Fruit fly (Drosophila melanogaster) S2 (cell line): ENCODE data around the gene gammaCOP.

ENCODE experiments used
- CG8478 ChIP-seq: fragments of >200 bp; optimal IDR thresholded peaks from 2 replicates; lab custom pipeline; 2018
- CTCF ChIP-seq, 2 experiments: fragments of >200 bp; optimal IDR thresholded peaks; 2 replicates each; lab custom pipeline; 2018

Gene gammaCOP

dm6 chr3R:31607287-31607849 lies 35.4 kb downstream of the gammaCOP start:
- TF ChIP-seq CTCF (optimal IDR thresholded peaks at IDR 0.05; lab: Kevin White, UChicago) = no peak
- TF ChIP-seq CG8478 = no peak

dm6 chr3R:31608030-31608429 lies 36.1 kb downstream of the gammaCOP start:
- TF ChIP-seq CTCF (optimal IDR thresholded peaks at IDR 0.05; lab: Kevin White, UChicago) = no peak
- no peak for TF ChIP-seq CG8478

DNA sequence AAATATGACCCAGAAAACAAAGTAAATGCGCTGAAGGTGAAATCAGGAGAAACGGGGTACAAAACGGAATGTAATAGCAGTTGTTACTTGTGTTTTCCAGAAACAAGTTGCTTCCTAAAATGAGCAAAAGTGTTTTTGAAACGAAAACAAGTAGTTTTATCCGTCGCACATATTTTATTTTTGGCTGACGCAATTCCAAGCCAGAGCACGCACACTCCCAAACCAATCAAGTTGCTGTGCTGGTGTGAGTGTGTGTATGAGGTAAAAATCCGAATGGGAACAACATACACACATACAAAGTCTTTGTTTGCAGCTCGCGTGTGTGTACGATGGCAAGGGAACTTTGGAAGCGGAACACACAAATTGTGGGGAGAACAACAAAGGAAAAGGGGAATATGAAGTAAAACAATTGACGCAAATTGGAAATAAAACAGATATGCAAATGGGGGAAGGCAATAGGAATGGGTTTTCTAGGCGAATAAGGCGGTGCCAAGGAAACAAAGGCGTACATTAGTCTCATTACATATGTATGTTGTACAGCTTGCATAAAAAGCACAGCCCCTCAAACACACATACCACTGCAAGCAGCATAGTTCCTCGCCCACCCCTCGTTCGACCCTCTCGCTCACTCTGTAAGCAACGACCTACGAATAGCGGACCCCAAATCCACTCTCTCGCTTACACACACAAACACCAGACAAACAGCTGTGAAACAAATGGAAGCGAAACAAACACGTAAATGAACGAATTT lies 36.7 kb downstream of the gammaCOP start:
- TF ChIP-seq CTCF (optimal IDR thresholded peaks at IDR 0.05; lab: Kevin White, UChicago) (no peak), CG8478 (peak; percentile 67)

DNA sequence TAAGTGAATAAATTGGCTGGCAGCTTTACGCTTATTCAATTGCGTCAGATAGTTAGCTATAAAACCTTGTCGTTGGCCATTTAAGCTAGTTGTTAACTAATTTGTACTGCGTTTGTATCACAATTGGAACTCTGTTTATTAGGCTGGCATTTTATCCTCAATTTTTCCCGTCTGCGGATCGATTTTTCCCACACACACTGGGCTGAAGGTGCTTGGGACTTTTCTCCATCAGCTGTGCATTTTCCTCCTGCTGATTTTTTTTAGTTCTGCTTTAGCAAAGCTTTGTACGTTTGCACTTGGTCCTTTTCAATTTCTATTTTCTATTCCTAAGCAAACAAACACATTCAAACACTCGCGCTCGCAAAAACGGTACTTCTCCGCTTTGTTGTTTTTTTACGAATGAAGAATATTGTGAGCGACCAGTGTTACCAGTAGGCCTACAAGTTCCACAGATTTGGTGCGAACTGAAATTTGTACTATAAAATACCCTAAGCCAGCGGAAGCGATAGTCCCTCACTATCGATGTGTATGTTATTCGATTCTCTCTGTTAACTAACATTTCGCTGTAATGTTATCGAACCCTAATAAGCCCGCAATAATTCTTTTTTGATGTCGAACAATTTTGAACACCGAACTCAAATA lies 37.6 kb downstream of the gammaCOP start:
- TF ChIP-seq CG8478 = no peak
- TF ChIP-seq CTCF (optimal IDR thresholded peaks at IDR 0.05; lab: Kevin White, UChicago) = peak in 1 of 2 experiments; percentile 29

DNA sequence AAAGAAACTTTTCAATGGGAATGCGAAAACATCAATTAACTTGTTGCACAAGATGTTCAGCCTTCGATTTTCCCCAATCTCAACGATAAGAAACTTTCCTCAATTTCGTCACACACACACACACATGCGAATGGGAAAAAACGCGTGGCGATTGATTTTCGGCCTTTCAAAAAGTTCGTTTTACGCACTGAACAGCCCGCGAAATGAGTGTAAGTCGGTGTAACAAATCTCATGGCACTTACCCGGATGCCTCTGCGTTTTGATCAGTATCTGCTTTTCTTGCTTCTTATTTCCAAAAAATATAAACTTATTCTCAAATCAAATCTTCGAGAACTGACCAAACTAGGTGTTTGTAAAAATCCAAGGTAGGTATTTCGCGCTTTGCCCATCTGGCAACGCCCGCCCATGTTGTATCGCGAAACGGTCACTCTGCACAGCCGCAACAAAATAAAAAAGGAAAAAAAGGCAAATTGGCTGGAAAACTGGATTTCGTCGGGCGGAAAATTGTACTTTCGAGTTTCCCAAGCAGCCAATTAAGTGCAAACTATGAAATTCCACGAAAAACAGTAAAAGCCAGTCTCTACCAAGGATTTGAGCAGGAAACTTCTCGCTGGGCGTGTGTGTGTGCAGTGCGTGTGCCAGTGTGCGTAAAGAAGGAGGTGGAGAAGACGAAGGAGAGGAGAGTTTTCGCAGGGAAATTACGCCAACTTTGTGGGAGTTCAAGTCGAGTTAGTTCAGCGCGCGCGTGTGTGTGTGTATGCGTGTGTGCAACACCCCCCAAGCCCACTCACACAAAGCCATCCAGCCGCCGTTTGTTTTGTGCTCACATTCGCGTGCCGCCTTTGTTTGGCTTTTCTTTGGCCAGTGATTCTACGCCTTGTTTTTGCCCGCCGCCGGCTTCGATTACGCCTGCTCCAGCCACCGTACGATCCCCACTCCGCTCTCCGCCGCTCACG lies 39.0 kb downstream of the gammaCOP start, which contains the start of gene Med:
TSS of gene Med (plus strand) at position 408 of the 956 bp plus-strand sequence.
- TF ChIP-seq CG8478 = no peak
- TF ChIP-seq CTCF (optimal IDR thresholded peaks at IDR 0.05; lab: Kevin White, UChicago) = no peak

DNA sequence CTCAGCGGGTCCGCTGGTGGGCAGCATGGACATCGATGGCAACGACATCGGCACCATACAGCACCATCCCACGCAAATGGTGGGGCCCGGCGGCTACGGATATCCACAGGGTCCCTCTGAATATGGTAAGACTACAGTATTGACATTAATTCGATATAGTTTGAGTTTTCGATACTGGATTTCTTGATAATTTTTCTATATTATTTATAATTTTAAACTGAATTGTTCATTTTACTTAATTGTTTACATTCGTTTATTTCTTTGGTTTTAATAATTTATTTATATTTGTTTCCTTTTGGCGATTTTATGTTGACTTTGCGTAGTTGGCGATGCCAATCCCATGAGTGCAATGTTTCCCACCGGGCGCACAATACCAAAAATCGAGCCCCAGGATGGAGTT lies 40.6 kb downstream of the gammaCOP start, which contains the start of gene CycG:
TSS of gene CycG (minus strand) at position 101 of the 400 bp plus-strand sequence.
- no peak for TF ChIP-seq CTCF (optimal IDR thresholded peaks at IDR 0.05; lab: Kevin White, UChicago)
- TF ChIP-seq CG8478 = no peak

DNA sequence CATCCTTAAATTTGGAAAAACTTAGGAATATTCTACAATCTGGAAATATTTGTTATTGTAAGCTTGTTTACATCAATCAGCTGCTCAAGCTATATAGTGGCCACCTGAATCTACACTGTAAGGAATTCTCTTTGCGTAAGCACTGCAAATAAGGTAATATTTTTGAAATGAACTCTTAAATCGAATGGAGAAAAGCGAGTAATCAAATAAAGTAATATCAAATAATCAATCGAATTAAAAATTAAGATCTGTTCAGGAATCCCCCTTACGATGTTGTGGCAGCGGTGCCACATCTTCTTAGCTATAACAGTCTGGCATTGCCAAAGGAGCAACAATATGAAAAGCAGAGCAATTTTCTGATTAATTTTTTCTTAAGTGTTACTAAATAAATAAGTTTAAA lies 44.1 kb downstream of the gammaCOP start, which contains the start of the genes Mnat9 and CG1792:
TSS of gene Mnat9 (minus strand) at position 160 of the 400 bp plus-strand sequence.
TSS of gene CG1792 (plus strand) at position 303 of the 400 bp plus-strand sequence.
- no peak for TF ChIP-seq CTCF (optimal IDR thresholded peaks at IDR 0.05; lab: Kevin White, UChicago)
- TF ChIP-seq CG8478 = no peak

DNA sequence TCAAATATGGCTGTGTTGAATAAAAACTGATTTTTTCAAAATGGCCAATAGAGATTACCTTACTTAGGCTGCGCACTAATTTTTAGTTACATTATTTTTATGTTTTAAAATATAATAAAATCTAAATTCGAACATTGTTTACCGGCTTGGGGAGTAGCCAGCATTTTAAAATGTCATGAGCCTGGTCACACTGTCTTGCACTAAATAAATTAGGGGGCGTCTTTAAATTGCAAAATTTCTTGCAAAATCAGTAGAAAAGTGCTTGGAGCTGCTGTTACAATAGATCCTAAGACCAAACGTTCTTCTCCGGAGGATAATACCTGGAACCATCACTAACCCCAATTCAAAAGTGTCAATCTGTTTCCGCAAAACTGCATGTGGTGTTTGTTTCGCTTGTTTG lies 45.9 kb downstream of the gammaCOP start, which contains the start of gene pasha:
TSS of gene pasha (plus strand) at position 177 of the 400 bp plus-strand sequence.
- TF ChIP-seq CTCF (optimal IDR thresholded peaks at IDR 0.05; lab: Kevin White, UChicago) = no peak
- no peak for TF ChIP-seq CG8478

- no peak for TF ChIP-seq CG8478
- no peak for TF ChIP-seq CTCF (optimal IDR thresholded peaks at IDR 0.05; lab: Kevin White, UChicago)
Observed at dm6 chr3R:31621814-31622213, 49.9 kb downstream of the gammaCOP start, which contains the start of gene kek6. kek6 (plus strand) TSS chr3R:31622136.

dm6 chr3R:31622648-31623047 lies 50.7 kb downstream of the gammaCOP start:
- TF ChIP-seq CG8478 (no peak), CTCF (optimal IDR thresholded peaks at IDR 0.05; lab: Kevin White, UChicago) (no peak)
